Fruit fly (Drosophila melanogaster) whole organism, embryonic: Measurements from ENCODE around the gene yin.

Experiments used
- Abd-B ChIP-seq: fragments of 200-800 bp; sonication (Bioruptor generic); optimal IDR thresholded peaks from 2 replicates; lab custom pipeline; 2018; ENCODE audit warnings: missing biosample characterization, mild to moderate bottlenecking, missing genetic modification characterization, moderate library complexity
- Atf3 ChIP-seq: fragments of 200-800 bp; sonication (Bioruptor generic); optimal IDR thresholded peaks from 3 replicates; lab custom pipeline; 2016; ENCODE audit warnings: missing biosample characterization, missing genetic modification characterization
- Awh ChIP-seq: fragments of 200-800 bp; sonication (Bioruptor generic); IDR thresholded peaks from 2 replicates; pipeline ENCODE4, ENCODE4 v1.3.6; 2022; ENCODE audit warnings: missing biosample characterization, missing genetic modification characterization
- Blimp-1 ChIP-seq: fragments of 200-800 bp; sonication (Bioruptor generic); optimal IDR thresholded peaks from 3 replicates; lab custom pipeline; 2018; ENCODE audit warnings: missing biosample characterization, missing genetic modification characterization, mild to moderate bottlenecking, moderate library complexity, missing genetic modification reagents
- CG10366 ChIP-seq: fragments of 200-800 bp; sonication (Bioruptor generic); IDR thresholded peaks from 2 replicates; pipeline ENCODE4 v1.3.6; 2022; ENCODE audit warnings: missing biosample characterization, missing genetic modification characterization
- CG10543 ChIP-seq: fragments of 200-800 bp; sonication (Bioruptor generic); optimal IDR thresholded peaks from 3 replicates; lab custom pipeline; 2017; ENCODE audit warnings: missing biosample characterization, mild to moderate bottlenecking, missing genetic modification characterization, moderate library complexity
- CG12744 ChIP-seq: fragments of 200-800 bp; sonication (Bioruptor generic); optimal IDR thresholded peaks from 2 replicates; lab custom pipeline; 2016; ENCODE audit warnings: missing biosample characterization, missing genetic modification characterization
- CG14014 ChIP-seq: fragments of 200-800 bp; sonication (Bioruptor generic); IDR thresholded peaks from 2 replicates; pipeline ENCODE4 v1.3.6; 2022; ENCODE audit warnings: missing biosample characterization, missing genetic modification characterization
- CG15696 ChIP-seq: fragments of 200-800 bp; sonication (Bioruptor generic); optimal IDR thresholded peaks from 2 replicates; lab custom pipeline; 2019; ENCODE audit warnings: missing biosample characterization, mild to moderate bottlenecking, missing genetic modification characterization, moderate library complexity
- CG1647 ChIP-seq: fragments of 200-800 bp; sonication (Bioruptor generic); optimal IDR thresholded peaks from 3 replicates; lab custom pipeline; 2016; ENCODE audit warnings: missing biosample characterization, missing genetic modification characterization
- CG17186 ChIP-seq: fragments of 200-800 bp; sonication (Bioruptor generic); optimal IDR thresholded peaks from 3 replicates; lab custom pipeline; 2017; ENCODE audit warnings: missing biosample characterization, missing genetic modification reagents, missing genetic modification characterization
- CG17328 ChIP-seq: fragments of 200-800 bp; sonication (Bioruptor generic); IDR thresholded peaks from 2 replicates; pipeline ENCODE4 v1.3.6; 2022; ENCODE audit warnings: missing biosample characterization, missing genetic modification characterization
- CG17385 ChIP-seq: fragments of 200-800 bp; sonication (Bioruptor generic); optimal IDR thresholded peaks from 3 replicates; lab custom pipeline; 2018; ENCODE audit warnings: missing biosample characterization, mild to moderate bottlenecking, missing genetic modification characterization
- CG17912 ChIP-seq: fragments of 200-800 bp; sonication (Bioruptor generic); optimal IDR thresholded peaks from 2 replicates; lab custom pipeline; 2018; ENCODE audit warnings: missing biosample characterization, mild to moderate bottlenecking, missing genetic modification characterization
- CG1832 ChIP-seq: fragments of 200-800 bp; sonication (Bioruptor generic); optimal IDR thresholded peaks from 2 replicates; lab custom pipeline; 2017; ENCODE audit warnings: missing biosample characterization, mild to moderate bottlenecking, missing genetic modification characterization, inconsistent platforms
- CG30403 ChIP-seq: fragments of 200-800 bp; sonication (Bioruptor generic); optimal IDR thresholded peaks from 3 replicates; lab custom pipeline; 2016; ENCODE audit warnings: missing biosample characterization, missing genetic modification characterization
- CG4404 ChIP-seq: fragments of 200-800 bp; sonication (Bioruptor generic); IDR thresholded peaks from 2 replicates; pipeline ENCODE4 v1.3.6; 2022; ENCODE audit warnings: missing biosample characterization, missing genetic modification characterization
- CG4617 ChIP-seq: fragments of 200-800 bp; sonication (Bioruptor generic); optimal IDR thresholded peaks from 3 replicates; lab custom pipeline; 2016; ENCODE audit warnings: missing biosample characterization, missing genetic modification characterization, borderline replicate concordance
- CG5180 ChIP-seq: fragments of 200-800 bp; sonication (Bioruptor generic); optimal IDR thresholded peaks from 3 replicates; lab custom pipeline; 2017; ENCODE audit warnings: missing biosample characterization, missing genetic modification characterization, mild to moderate bottlenecking, moderate library complexity, missing genetic modification reagents
- CG6272 ChIP-seq: fragments of 200-800 bp; sonication (Bioruptor generic); IDR thresholded peaks from 2 replicates; pipeline ENCODE4 v1.3.6; 2022; ENCODE audit warnings: missing biosample characterization, missing genetic modification characterization
- CG6654 ChIP-seq: fragments of 200-800 bp; sonication (Bioruptor generic); optimal IDR thresholded peaks from 2 replicates; lab custom pipeline; 2017; ENCODE audit warnings: missing biosample characterization, mild to moderate bottlenecking, missing genetic modification characterization
- CG7271 ChIP-seq: fragments of 200-800 bp; sonication (Bioruptor generic); optimal IDR thresholded peaks from 2 replicates; lab custom pipeline; 2018; ENCODE audit warnings: missing biosample characterization, mild to moderate bottlenecking, missing genetic modification characterization, moderate library complexity
- CG8765 ChIP-seq: fragments of 200-800 bp; sonication (Bioruptor generic); IDR thresholded peaks from 2 replicates; pipeline ENCODE4 v1.3.6; 2022; ENCODE audit warnings: missing biosample characterization, missing genetic modification characterization
- Chrac-16 ChIP-seq: fragments of 200-800 bp; sonication (Bioruptor generic); optimal IDR thresholded peaks from 3 replicates; lab custom pipeline; 2016; ENCODE audit warnings: missing biosample characterization, missing genetic modification characterization
- CoRest ChIP-seq: fragments of 200-800 bp; sonication (Bioruptor generic); optimal IDR thresholded peaks from 3 replicates; lab custom pipeline; 2018; ENCODE audit warnings: missing biosample characterization, mild to moderate bottlenecking, missing genetic modification characterization, moderate library complexity
- Dip3 ChIP-seq: fragments of 200-800 bp; sonication (Bioruptor generic); optimal IDR thresholded peaks from 3 replicates; lab custom pipeline; 2016; ENCODE audit warnings: missing biosample characterization, missing genetic modification characterization
- Ets97D ChIP-seq: fragments of 200-800 bp; sonication (Bioruptor generic); optimal IDR thresholded peaks from 3 replicates; lab custom pipeline; 2016; ENCODE audit warnings: missing biosample characterization, missing genetic modification characterization
- Ravus ChIP-seq: fragments of 200-800 bp; sonication (Bioruptor generic); IDR thresholded peaks from 2 replicates; pipeline ENCODE4 v1.3.6; 2022; ENCODE audit warnings: missing biosample characterization, missing genetic modification characterization
- az2 ChIP-seq: fragments of 200-800 bp; sonication (Bioruptor generic); optimal IDR thresholded peaks from 3 replicates; lab custom pipeline; 2016; ENCODE audit warnings: missing biosample characterization, missing genetic modification characterization
- bigmax ChIP-seq: fragments of 200-800 bp; sonication (Bioruptor generic); optimal IDR thresholded peaks from 2 replicates; lab custom pipeline; 2018; ENCODE audit warnings: missing biosample characterization, mild to moderate bottlenecking, missing genetic modification characterization
- bsh ChIP-seq, 2 experiments: fragments of 200-800 bp; sonication (Bioruptor generic); optimal IDR thresholded peaks; 2 replicates each; lab custom pipeline; 2017 to 2018; ENCODE audit warnings: mild to moderate bottlenecking in 2 of 2, missing biosample characterization in 2 of 2, missing genetic modification characterization in 2 of 2, moderate library complexity in 1 of 2
- cg ChIP-seq: fragments of 200-800 bp; sonication (Bioruptor generic); optimal IDR thresholded peaks from 3 replicates; lab custom pipeline; 2019; ENCODE audit warnings: missing biosample characterization, mild to moderate bottlenecking, missing genetic modification characterization, moderate library complexity
- crc ChIP-seq: fragments of 200-800 bp; sonication (Bioruptor generic); optimal IDR thresholded peaks from 2 replicates; lab custom pipeline; 2016; ENCODE audit warnings: missing biosample characterization, missing genetic modification characterization
- dysf ChIP-seq: fragments of 200-800 bp; sonication (Bioruptor generic); IDR thresholded peaks from 3 replicates; pipeline ENCODE4 v1.3.6; 2022; ENCODE audit warnings: missing biosample characterization, missing genetic modification characterization
- en ChIP-seq: fragments of 200-800 bp; sonication (Bioruptor generic); optimal IDR thresholded peaks from 2 replicates; lab custom pipeline; 2016; ENCODE audit warnings: missing biosample characterization, missing genetic modification characterization
- gcm ChIP-seq: fragments of 200-800 bp; sonication (Bioruptor generic); optimal IDR thresholded peaks from 2 replicates; lab custom pipeline; 2019; ENCODE audit warnings: missing biosample characterization, mild to moderate bottlenecking, missing genetic modification characterization, moderate library complexity
- gro ChIP-seq: fragments of 200-800 bp; sonication (Bioruptor generic); optimal IDR thresholded peaks from 2 replicates; lab custom pipeline; 2016; ENCODE audit warnings: missing biosample characterization, missing genetic modification characterization
- insv ChIP-seq, 2 experiments: fragments of 200-800 bp; sonication (Bioruptor generic); optimal IDR thresholded peaks; 3 replicates each; lab custom pipeline; 2016 to 2018; ENCODE audit warnings: missing biosample characterization in 2 of 2, missing genetic modification characterization in 2 of 2
- jigr1 ChIP-seq: fragments of 200-800 bp; sonication (Bioruptor generic); IDR thresholded peaks from 3 replicates; pipeline ENCODE4 v1.3.6; 2022; ENCODE audit warnings: missing biosample characterization, missing genetic modification characterization
- pnt ChIP-seq: fragments of 200-800 bp; sonication (Bioruptor generic); optimal IDR thresholded peaks from 3 replicates; lab custom pipeline; 2016; ENCODE audit warnings: missing biosample characterization, missing genetic modification characterization
- run ChIP-seq: fragments of 200-800 bp; sonication (Bioruptor generic); optimal IDR thresholded peaks from 3 replicates; lab custom pipeline; 2018; ENCODE audit warnings: missing biosample characterization, mild to moderate bottlenecking, missing genetic modification characterization
- schlank ChIP-seq: fragments of 200-800 bp; sonication (Bioruptor generic); optimal IDR thresholded peaks from 2 replicates; lab custom pipeline; 2018; ENCODE audit warnings: missing biosample characterization, mild to moderate bottlenecking, missing genetic modification characterization
- sens ChIP-seq: fragments of 200-800 bp; sonication (Bioruptor generic); peaks from one replicate; lab custom pipeline; 2016; ENCODE audit warnings: missing biosample characterization, missing genetic modification characterization
- slbo ChIP-seq: fragments of 200-800 bp; sonication (Bioruptor generic); IDR thresholded peaks from 2 replicates; pipeline ENCODE4 v1.3.6; 2022; ENCODE audit warnings: missing biosample characterization, missing genetic modification characterization
- sna ChIP-seq: fragments of 200-800 bp; sonication (Bioruptor generic); IDR thresholded peaks from 2 replicates; pipeline ENCODE4 v1.3.6; 2022; ENCODE audit warnings: missing biosample characterization, missing genetic modification characterization; ENCODE audit not compliant: partially characterized antibody
- tgo ChIP-seq: fragments of 200-800 bp; sonication (Bioruptor generic); IDR thresholded peaks from 3 replicates; pipeline ENCODE4 v1.3.6; 2022; ENCODE audit warnings: missing biosample characterization, missing genetic modification characterization
- vnd ChIP-seq: fragments of 200-800 bp; sonication (Bioruptor generic); IDR thresholded peaks from 3 replicates; pipeline ENCODE4 v1.3.6; 2022; ENCODE audit warnings: missing biosample characterization, missing genetic modification characterization; ENCODE audit not compliant: partially characterized antibody
- wdn ChIP-seq: fragments of 200-800 bp; sonication (Bioruptor generic); IDR thresholded peaks from 2 replicates; pipeline ENCODE4 v1.3.6; 2022; ENCODE audit warnings: missing biosample characterization, missing genetic modification characterization
- wek ChIP-seq: fragments of 200-800 bp; sonication (Bioruptor generic); optimal IDR thresholded peaks from 3 replicates; lab custom pipeline; 2018; ENCODE audit warnings: missing biosample characterization, mild to moderate bottlenecking, missing genetic modification characterization, moderate library complexity
- zen ChIP-seq: fragments of 200-800 bp; sonication (Bioruptor generic); optimal IDR thresholded peaks from 3 replicates; lab custom pipeline; 2018; ENCODE audit warnings: missing biosample characterization, mild to moderate bottlenecking, missing genetic modification characterization, moderate library complexity
- zfh1 ChIP-seq: fragments of 200-800 bp; sonication (Bioruptor generic); IDR thresholded peaks from 3 replicates; pipeline ENCODE4 v1.3.6; 2022; ENCODE audit warnings: missing biosample characterization, missing genetic modification characterization

The yin gene

DNA sequence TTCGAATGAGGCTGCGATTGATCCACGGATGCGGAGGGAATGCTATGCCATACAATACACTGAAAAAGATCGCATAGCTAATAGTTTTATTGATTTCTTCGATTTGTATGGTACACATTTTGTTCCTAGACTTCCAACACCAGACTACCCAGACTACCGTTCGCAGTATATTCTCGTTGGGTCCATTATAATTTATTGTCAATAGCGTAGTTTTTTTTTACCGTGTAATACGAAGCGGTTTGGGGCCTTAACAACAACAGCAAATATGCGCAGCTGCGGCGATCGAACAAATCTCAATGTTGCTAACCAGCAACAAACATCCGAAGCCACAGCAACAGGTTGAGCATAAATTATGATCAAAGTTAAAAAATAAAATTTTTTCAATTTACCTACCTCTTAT lies 33.1 kb downstream of the yin start (continued):
- TF ChIP-seq Dip3 (GFP tag; lab: Kevin White, UChicago) (peak; percentile 74), Ets97D (peak; percentile 17), run (peak; percentile 62), CG6272 (GFP tag; lab: Robert Waterston, UW) (peak; percentile 70), CG6654 (peak; percentile 17), Chrac-16 (GFP tag; lab: Kevin White, UChicago) (peak; percentile 77), insv (GFP tag; optimal IDR thresholded peaks at IDR 0.05; lab: Kevin White, UChicago) (no peak), bsh (GFP tag; optimal IDR thresholded peaks at IDR 0.05; lab: Kevin White, UChicago) (peak in 1 of 2 experiments; percentile 80), schlank (peak; percentile 22), Awh (GFP tag; lab: Robert Waterston, UW) (peak; percentile 81), CG4617 (GFP tag; lab: Kevin White, UChicago) (peak; percentile 38), bigmax (GFP tag; lab: Kevin White, UChicago) (no peak), zen (peak; percentile 65), CG30403 (GFP tag; lab: Kevin White, UChicago) (peak; percentile 79), cg (GFP tag; lab: Kevin White, UChicago) (no peak), CoRest (peak; percentile 86), vnd (no peak), CG5180 (GFP tag; lab: Kevin White, UChicago) (peak; percentile 77), CG10543 (GFP tag; lab: Kevin White, UChicago) (peak; percentile 76), az2 (GFP tag; lab: Kevin White, UChicago) (peak; percentile 78), jigr1 (GFP tag; lab: Robert Waterston, UW) (peak; percentile 61; the same call in 1 of the 3 replicates), Ravus (peak; percentile 6; the same call in 1 of the 2 replicates), CG17186 (GFP tag; lab: Kevin White, UChicago) (no peak), sna (GFP tag; lab: Robert Waterston, UW) (no peak), CG14014 (peak; percentile 85), CG10366 (GFP tag; lab: Robert Waterston, UW) (peak; percentile 69), CG17328 (GFP tag; lab: Robert Waterston, UW) (peak; percentile 72), pnt (GFP tag; lab: Kevin White, UChicago) (peak; percentile 68), CG17385 (GFP tag; lab: Kevin White, UChicago) (peak; percentile 73), CG8765 (peak; percentile 76), CG1832 (no peak), CG17912 (GFP tag; lab: Kevin White, UChicago) (peak; percentile 51), slbo (GFP tag; lab: Robert Waterston, UW) (peak; percentile 81), gcm (GFP tag; lab: Kevin White, UChicago) (peak; percentile 74), en (peak; percentile 70), Abd-B (peak; percentile 67), gro (GFP tag; lab: Kevin White, UChicago) (peak; percentile 80), Blimp-1 (GFP tag; lab: Kevin White, UChicago) (peak; percentile 71), wek (GFP tag; lab: Kevin White, UChicago) (peak; percentile 79), CG12744 (peak; percentile 71), crc (peak; percentile 0), CG15696 (tag; lab: Kevin White, UChicago) (peak; percentile 74), CG7271 (tag; lab: Kevin White, UChicago) (no peak), CG1647 (peak; percentile 71), Atf3 (GFP tag; lab: Kevin White, UChicago) (peak; percentile 59), zfh1 (GFP tag; lab: Robert Waterston, UW) (peak; percentile 79), CG4404 (GFP tag; lab: Robert Waterston, UW) (peak; percentile 62), sens (GFP tag; lab: Kevin White, UChicago) (peak; percentile 96), wdn (GFP tag; lab: Robert Waterston, UW) (peak; percentile 39; the same call in 1 of the 2 replicates), dysf (GFP tag; lab: Robert Waterston, UW) (peak; percentile 83), tgo (GFP tag; lab: Robert Waterston, UW) (peak; percentile 82)
